Fruit fly (Drosophila melanogaster): Measurements from ENCODE around the gene Pmi.

Gene Pmi

DNA sequence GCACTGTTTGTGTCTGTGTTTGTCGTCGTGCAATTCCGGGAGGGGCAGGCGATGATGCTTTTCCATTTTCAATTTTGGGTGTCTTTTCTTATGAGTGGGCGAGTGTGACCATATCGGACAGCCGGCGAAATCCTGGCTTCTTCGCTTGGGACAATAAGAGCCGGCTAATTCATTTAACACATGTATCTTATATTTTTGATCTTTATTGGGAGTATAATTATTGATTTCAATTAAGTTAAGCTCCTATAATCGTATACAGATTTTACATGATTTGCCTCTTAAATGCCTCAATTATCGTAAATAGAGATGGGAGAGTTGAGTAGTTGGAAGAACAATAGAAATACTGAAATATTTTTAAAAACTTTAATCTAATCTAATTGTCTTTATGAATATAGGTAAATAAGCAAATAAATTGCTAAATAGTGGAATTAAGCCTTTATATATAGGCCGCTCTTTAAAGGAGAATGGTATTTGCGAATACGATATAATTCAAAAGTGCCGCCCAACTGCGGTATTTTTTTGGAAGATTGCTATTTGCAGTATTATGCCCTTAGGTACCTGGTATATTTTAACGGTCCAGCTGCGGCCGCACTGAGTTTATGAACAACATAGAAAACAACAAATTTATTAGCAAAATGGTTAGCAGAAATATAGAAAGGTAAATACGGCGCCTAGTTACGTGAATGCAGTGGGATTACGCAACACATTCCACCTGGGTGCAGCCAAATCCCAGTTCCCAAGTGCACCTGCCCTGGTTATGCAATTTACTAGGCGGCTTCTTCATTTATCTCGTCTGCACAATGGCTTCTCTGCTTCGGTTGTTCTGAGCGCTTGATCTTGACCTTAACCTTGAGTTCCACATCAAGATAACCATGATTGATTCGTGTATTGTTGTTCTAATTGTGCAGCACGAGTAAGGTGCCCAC lies at the start of gene Pmi, which contains the start of the genes Myt1 and PGRP-LD:
Gene Pmi, plus strand, starts transcription at position 576 of the 926 bp plus-strand sequence.
Gene Myt1, minus strand, starts transcription at position 116 of the 926 bp plus-strand sequence.
Gene PGRP-LD, plus strand, starts transcription at position 576 of the 926 bp plus-strand sequence.
- TF ChIP-seq dac (GFP tag; optimal IDR thresholded peaks at IDR 0.05): no peak
- TF ChIP-seq CG11902 (GFP tag; optimal IDR thresholded peaks at IDR 0.05): no peak
- TF ChIP-seq Ets21C (GFP tag; optimal IDR thresholded peaks at IDR 0.05): no peak
- TF ChIP-seq vri (GFP tag; optimal IDR thresholded peaks at IDR 0.05): peak; percentile 53
- TF ChIP-seq Sox14 (GFP tag; optimal IDR thresholded peaks at IDR 0.05): peak; percentile 75
- peak; percentile 25 for TF ChIP-seq esn (GFP tag; optimal IDR thresholded peaks at IDR 0.05)
- peak; percentile 86 for TF ChIP-seq svp (GFP tag)

DNA sequence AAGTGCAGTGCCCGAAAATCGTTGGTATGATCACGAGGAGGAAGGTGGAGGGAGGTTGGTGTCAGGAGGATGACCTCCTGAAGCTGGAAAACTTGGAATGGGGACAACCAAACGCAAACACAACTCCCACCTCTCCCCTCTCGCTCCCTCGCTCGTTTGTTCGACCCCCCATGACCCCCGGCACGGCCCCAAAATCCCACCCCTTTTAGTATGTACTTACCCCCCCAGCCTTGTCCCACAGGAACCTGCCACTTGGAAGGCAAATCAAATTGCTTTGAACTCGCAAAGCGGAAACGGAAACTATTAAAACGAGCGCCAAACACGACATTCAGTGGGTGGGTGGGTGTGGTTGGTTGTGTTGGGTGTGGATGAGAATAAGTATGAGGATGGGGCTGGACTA lies 48.2 kb upstream of the Pmi start:
- TF ChIP-seq Hr4 (GFP tag; optimal IDR thresholded peaks at IDR 0.05): no peak
- TF ChIP-seq svp (GFP tag): no peak
- no peak for TF ChIP-seq Ets21C (GFP tag; optimal IDR thresholded peaks at IDR 0.05)
- no peak for TF ChIP-seq CG6792 (GFP tag; optimal IDR thresholded peaks at IDR 0.05)
- TF ChIP-seq Sox14 (GFP tag; optimal IDR thresholded peaks at IDR 0.05): no peak
- no peak for TF ChIP-seq lz (GFP tag; optimal IDR thresholded peaks at IDR 0.05)
- TF ChIP-seq CG3919 (GFP tag; optimal IDR thresholded peaks at IDR 0.05): no peak
- no peak for TF ChIP-seq Hr38 (GFP tag; optimal IDR thresholded peaks at IDR 0.05)
- TF ChIP-seq Met (GFP tag; optimal IDR thresholded peaks at IDR 0.05): no peak
- TF ChIP-seq CG7368 (GFP tag; optimal IDR thresholded peaks at IDR 0.05): no peak
- TF ChIP-seq Lpt (GFP tag; optimal IDR thresholded peaks at IDR 0.05): no peak
- TF ChIP-seq Eip93F (GFP tag; optimal IDR thresholded peaks at IDR 0.05): no peak
- no peak for TF ChIP-seq CG8119 (GFP tag; IDR thresholded peaks at IDR 0.05)
- TF ChIP-seq ss (GFP tag; optimal IDR thresholded peaks at IDR 0.05): no peak
- no peak for TF ChIP-seq Sox15 (GFP tag; optimal IDR thresholded peaks at IDR 0.05)
- no peak for TF ChIP-seq CG9139 (GFP tag; optimal IDR thresholded peaks at IDR 0.05)
- no peak for TF ChIP-seq OdsH (GFP tag; optimal IDR thresholded peaks at IDR 0.05)

DNA sequence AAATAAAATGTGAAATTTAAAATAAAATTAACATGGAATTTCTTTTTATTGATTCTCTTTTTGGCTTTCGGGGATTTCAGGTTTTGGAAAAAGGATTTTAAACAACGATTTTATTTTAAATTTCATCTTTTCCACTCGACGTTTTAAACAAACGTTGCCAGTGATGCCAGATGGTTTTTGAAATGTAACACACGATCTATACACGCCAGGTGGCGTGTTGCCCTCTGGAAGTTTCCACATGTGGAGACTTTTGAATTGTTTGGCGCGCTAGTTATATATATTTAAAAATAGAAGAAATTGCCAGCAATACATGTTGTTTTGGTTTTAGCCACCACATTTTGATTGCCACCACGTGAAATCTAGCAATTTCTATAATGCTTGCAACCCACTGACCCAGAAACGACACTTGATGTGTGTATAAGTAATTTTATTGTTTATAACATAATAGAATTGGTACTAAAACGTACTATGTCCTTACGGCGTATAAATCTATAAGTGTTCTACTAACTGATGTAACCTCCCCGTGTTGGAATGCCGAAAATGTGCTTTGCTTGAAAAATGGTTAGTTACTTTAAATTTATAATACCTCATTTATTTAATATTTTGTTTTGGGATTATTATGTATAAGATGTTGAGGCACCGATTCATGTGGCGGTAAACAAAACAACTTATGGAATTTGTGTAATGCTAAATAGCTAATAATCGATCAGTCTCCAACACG lies 30.1 kb upstream of the Pmi start:
- TF ChIP-seq Hr38 (GFP tag; optimal IDR thresholded peaks at IDR 0.05): no peak
- TF ChIP-seq CG6808 (GFP tag; optimal IDR thresholded peaks at IDR 0.05): peak; percentile 35
- TF ChIP-seq Eip78C (GFP tag): peak; percentile 4
- no peak for TF ChIP-seq CG10631 (GFP tag; optimal IDR thresholded peaks at IDR 0.05)
- TF ChIP-seq svp (GFP tag): peak; percentile 55
- TF ChIP-seq dsx (GFP tag; optimal IDR thresholded peaks at IDR 0.05; ENCODE audit: poor library complexity, severe bottlenecking): peak; percentile 35
- no peak for TF ChIP-seq Eip93F (GFP tag; optimal IDR thresholded peaks at IDR 0.05)
- no peak for TF ChIP-seq CG8119 (GFP tag; IDR thresholded peaks at IDR 0.05)
- TF ChIP-seq Sox14 (GFP tag; optimal IDR thresholded peaks at IDR 0.05): peak; percentile 0
- TF ChIP-seq fkh (GFP tag; optimal IDR thresholded peaks at IDR 0.05): no peak
- no peak for TF ChIP-seq Sox102F (GFP tag; optimal IDR thresholded peaks at IDR 0.05)

DNA sequence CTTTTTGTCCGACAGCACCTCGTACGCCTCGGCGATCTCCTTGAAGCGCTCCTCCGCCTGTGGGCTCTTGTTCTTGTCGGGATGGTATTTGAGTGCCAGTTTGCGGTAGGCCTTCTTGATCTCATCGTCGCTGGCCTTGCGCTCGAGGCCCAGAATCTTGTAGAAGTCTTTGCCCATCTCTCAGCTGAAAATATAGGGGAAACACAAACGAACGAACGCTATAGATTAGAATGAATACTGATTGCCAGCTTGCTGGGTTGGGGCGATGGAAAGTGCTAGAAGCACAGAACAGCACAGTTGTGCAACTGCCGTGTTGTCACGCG lies 28.5 kb upstream of the Pmi start:
- TF ChIP-seq fd59A (GFP tag; optimal IDR thresholded peaks at IDR 0.05) (no peak), vri (GFP tag; optimal IDR thresholded peaks at IDR 0.05) (no peak), Met (GFP tag; optimal IDR thresholded peaks at IDR 0.05) (no peak), CG3032 (tag; optimal IDR thresholded peaks at IDR 0.05) (no peak), Sox102F (GFP tag; optimal IDR thresholded peaks at IDR 0.05) (no peak), Hr39 (GFP tag; optimal IDR thresholded peaks at IDR 0.05) (no peak), CG16779 (tag; optimal IDR thresholded peaks at IDR 0.05) (no peak), dsx (GFP tag; optimal IDR thresholded peaks at IDR 0.05; ENCODE audit: poor library complexity, severe bottlenecking) (no peak), CG6163 (GFP tag; IDR thresholded peaks at IDR 0.05) (no peak), Ets96B (tag; optimal IDR thresholded peaks at IDR 0.05) (no peak)

Measured in whole organism, prepupa.